Fruit fly (Drosophila melanogaster) whole organism, embryonic: Measurements from ENCODE around the gene Antp.

ENCODE experiments used
- Asciz ChIP-seq: fragments of 200-800 bp; sonication (Bioruptor generic); optimal IDR thresholded peaks from 2 replicates; lab custom pipeline; 2017; ENCODE audit warnings: missing biosample characterization, mild to moderate bottlenecking, missing genetic modification characterization, missing genetic modification reagents
- CG10462 ChIP-seq: fragments of 200-800 bp; sonication (Bioruptor generic); optimal IDR thresholded peaks from 2 replicates; lab custom pipeline; 2016; ENCODE audit warnings: missing biosample characterization, missing genetic modification characterization
- CG10654 ChIP-seq: fragments of 200-800 bp; sonication (Bioruptor generic); optimal IDR thresholded peaks from 2 replicates; lab custom pipeline; 2016; ENCODE audit warnings: missing biosample characterization, missing genetic modification characterization
- CG12155 ChIP-seq: fragments of 200-800 bp; sonication (Bioruptor generic); optimal IDR thresholded peaks from 3 replicates; lab custom pipeline; 2016; ENCODE audit warnings: missing biosample characterization, missing genetic modification characterization
- CG12391 ChIP-seq: fragments of 200-800 bp; sonication (Bioruptor generic); optimal IDR thresholded peaks from 3 replicates; lab custom pipeline; 2018; ENCODE audit warnings: missing biosample characterization, mild to moderate bottlenecking, missing genetic modification characterization, moderate library complexity
- CG13296 ChIP-seq: fragments of 200-800 bp; sonication (Bioruptor generic); optimal IDR thresholded peaks from 3 replicates; lab custom pipeline; 2018; ENCODE audit warnings: missing biosample characterization, mild to moderate bottlenecking, missing genetic modification characterization
- CG14710 ChIP-seq: fragments of 200-800 bp; sonication (Bioruptor generic); optimal IDR thresholded peaks from 3 replicates; lab custom pipeline; 2019; ENCODE audit warnings: missing biosample characterization, mild to moderate bottlenecking, missing genetic modification characterization, moderate library complexity
- CG1602 ChIP-seq: fragments of 200-800 bp; sonication (Bioruptor generic); optimal IDR thresholded peaks from 3 replicates; lab custom pipeline; 2016; ENCODE audit warnings: missing biosample characterization, missing genetic modification characterization
- CG1603 ChIP-seq: fragments of 200-800 bp; sonication (Bioruptor generic); optimal IDR thresholded peaks from 2 replicates; lab custom pipeline; 2019; ENCODE audit warnings: missing biosample characterization, mild to moderate bottlenecking, missing genetic modification characterization, moderate library complexity
- CG17328 ChIP-seq: fragments of 200-800 bp; sonication (Bioruptor generic); IDR thresholded peaks from 2 replicates; pipeline ENCODE4 v1.3.6; 2022; ENCODE audit warnings: missing biosample characterization, missing genetic modification characterization
- CG17385 ChIP-seq: fragments of 200-800 bp; sonication (Bioruptor generic); optimal IDR thresholded peaks from 3 replicates; lab custom pipeline; 2018; ENCODE audit warnings: missing biosample characterization, mild to moderate bottlenecking, missing genetic modification characterization
- CG17802 ChIP-seq: fragments of 200-800 bp; sonication (Bioruptor generic); optimal IDR thresholded peaks from 2 replicates; lab custom pipeline; 2018; ENCODE audit warnings: missing biosample characterization, mild to moderate bottlenecking, missing genetic modification characterization, moderate library complexity
- CG1832 ChIP-seq: fragments of 200-800 bp; sonication (Bioruptor generic); optimal IDR thresholded peaks from 2 replicates; lab custom pipeline; 2017; ENCODE audit warnings: missing biosample characterization, mild to moderate bottlenecking, missing genetic modification characterization, inconsistent platforms
- CG18619 ChIP-seq: fragments of 200-800 bp; sonication (Bioruptor generic); optimal IDR thresholded peaks from 3 replicates; lab custom pipeline; 2017; ENCODE audit warnings: missing biosample characterization, mild to moderate bottlenecking, missing genetic modification characterization
- CG2678 ChIP-seq: fragments of 200-800 bp; sonication (Bioruptor generic); optimal IDR thresholded peaks from 3 replicates; lab custom pipeline; 2019; ENCODE audit warnings: missing biosample characterization, mild to moderate bottlenecking, missing genetic modification characterization, moderate library complexity
- CG2712 ChIP-seq: fragments of 200-800 bp; optimal IDR thresholded peaks from 3 replicates; lab custom pipeline; 2019; ENCODE audit warnings: missing biosample characterization, mild to moderate bottlenecking, missing genetic modification characterization, moderate library complexity
- CG33557 ChIP-seq: fragments of 200-800 bp; sonication (Bioruptor generic); optimal IDR thresholded peaks from 2 replicates; lab custom pipeline; 2019; ENCODE audit warnings: missing biosample characterization, mild to moderate bottlenecking, missing genetic modification characterization, moderate library complexity
- CG4707 ChIP-seq: fragments of 200-800 bp; sonication (Bioruptor generic); optimal IDR thresholded peaks from 2 replicates; lab custom pipeline; 2018; ENCODE audit warnings: missing biosample characterization, mild to moderate bottlenecking, missing genetic modification characterization, moderate library complexity
- CG4820 ChIP-seq: fragments of 200-800 bp; sonication (Bioruptor generic); optimal IDR thresholded peaks from 3 replicates; lab custom pipeline; 2016; ENCODE audit warnings: missing biosample characterization, missing genetic modification characterization
- CG7745 ChIP-seq: fragments of 200-800 bp; sonication (Bioruptor generic); optimal IDR thresholded peaks from 2 replicates; lab custom pipeline; 2018; ENCODE audit warnings: missing biosample characterization, mild to moderate bottlenecking, missing genetic modification characterization, moderate library complexity
- CG8281 ChIP-seq: fragments of 200-800 bp; sonication (Bioruptor generic); optimal IDR thresholded peaks from 2 replicates; lab custom pipeline; 2018; ENCODE audit warnings: missing biosample characterization, mild to moderate bottlenecking, missing genetic modification characterization, moderate library complexity
- CG9932 ChIP-seq: fragments of 200-800 bp; sonication (Bioruptor generic); IDR thresholded peaks from 2 replicates; pipeline ENCODE4 v1.3.6; 2022; ENCODE audit warnings: missing biosample characterization, missing genetic modification characterization
- D ChIP-seq, 2 experiments: fragments of 200-800 bp in 1 of 2; fragments of >200 bp in 1 of 2; sonication (Bioruptor generic) in 1 of 2; optimal IDR thresholded peaks; 2 replicates in 1 of 2; 3 replicates in 1 of 2; lab custom pipeline; 2017; ENCODE audit warnings: mild to moderate bottlenecking in 1 of 2, missing biosample characterization in 1 of 2, missing genetic modification characterization in 1 of 2, missing genetic modification reagents in 1 of 2
- E2f1 ChIP-seq: fragments of 200-800 bp; sonication (Bioruptor generic); IDR thresholded peaks from 2 replicates; pipeline ENCODE4 v1.3.6; 2022; ENCODE audit warnings: missing biosample characterization, missing genetic modification characterization
- Hmr ChIP-seq: fragments of 200-800 bp; sonication (Bioruptor generic); optimal IDR thresholded peaks from 3 replicates; lab custom pipeline; 2017; ENCODE audit warnings: mild to moderate bottlenecking, missing biosample characterization, missing genetic modification reagents, missing genetic modification characterization
- Meics ChIP-seq: fragments of 200-800 bp; sonication (Bioruptor generic); optimal IDR thresholded peaks from 2 replicates; lab custom pipeline; 2017; ENCODE audit warnings: missing biosample characterization, mild to moderate bottlenecking, missing genetic modification characterization
- Oli ChIP-seq: fragments of 200-800 bp; sonication (Bioruptor generic); optimal IDR thresholded peaks from 2 replicates; lab custom pipeline; 2018; ENCODE audit warnings: missing biosample characterization, mild to moderate bottlenecking, missing genetic modification characterization, moderate library complexity
- Sox102F ChIP-seq: fragments of 200-800 bp; sonication (Bioruptor generic); optimal IDR thresholded peaks from 2 replicates; lab custom pipeline; 2018; ENCODE audit warnings: missing biosample characterization, mild to moderate bottlenecking, missing genetic modification characterization, moderate library complexity
- Stat92E ChIP-seq, 3 experiments: fragments of >200 bp in 2 of 3; fragments of 200-800 bp in 1 of 3; sonication (Bioruptor generic) in 1 of 3; optimal IDR thresholded peaks; 2 replicates each; lab custom pipeline; 2017 to 2019; ENCODE audit warnings: missing biosample characterization in 3 of 3, missing genetic modification characterization in 3 of 3, mild to moderate bottlenecking in 1 of 3, moderate library complexity in 1 of 3
- Taf1 ChIP-seq: fragments of 200-800 bp; sonication (Bioruptor generic); IDR thresholded peaks from 2 replicates; pipeline ENCODE4 v1.3.6; 2022; ENCODE audit warnings: missing biosample characterization, missing genetic modification characterization
- Trl ChIP-seq, 3 experiments: fragments of >200 bp in 2 of 3; fragments of 200-800 bp in 1 of 3; sonication (Bioruptor generic) in 1 of 3; optimal IDR thresholded peaks; 2 replicates in 1 of 3; 3 replicates in 2 of 3; lab custom pipeline; 2016 to 2017; ENCODE audit warnings: missing biosample characterization in 1 of 3, missing genetic modification characterization in 1 of 3
- caup ChIP-seq: fragments of 200-800 bp; sonication (Bioruptor generic); optimal IDR thresholded peaks from 3 replicates; lab custom pipeline; 2017; ENCODE audit warnings: missing biosample characterization, mild to moderate bottlenecking, missing genetic modification characterization, moderate library complexity; ENCODE audit not compliant: severe bottlenecking
- chn ChIP-seq: fragments of 200-800 bp; sonication (Bioruptor generic); optimal IDR thresholded peaks from 2 replicates; lab custom pipeline; 2016; ENCODE audit warnings: missing biosample characterization, missing genetic modification characterization
- da ChIP-seq: fragments of 200-800 bp; sonication (Bioruptor generic); optimal IDR thresholded peaks from 2 replicates; lab custom pipeline; 2016; ENCODE audit warnings: missing biosample characterization, missing genetic modification characterization
- fu2 ChIP-seq: fragments of 200-800 bp; sonication (Bioruptor generic); optimal IDR thresholded peaks from 2 replicates; lab custom pipeline; 2016; ENCODE audit warnings: missing biosample characterization, missing genetic modification characterization
- gem ChIP-seq: fragments of 200-800 bp; sonication (Bioruptor generic); optimal IDR thresholded peaks from 2 replicates; lab custom pipeline; 2019; ENCODE audit warnings: missing biosample characterization, mild to moderate bottlenecking, missing genetic modification characterization, moderate library complexity
- grau ChIP-seq: fragments of 200-800 bp; optimal IDR thresholded peaks from 3 replicates; lab custom pipeline; 2019; ENCODE audit warnings: missing biosample characterization, mild to moderate bottlenecking, missing genetic modification characterization, moderate library complexity
- hth ChIP-seq: fragments of >200 bp; optimal IDR thresholded peaks from 2 replicates; lab custom pipeline; 2017; ENCODE audit warnings: inconsistent platforms
- lmd ChIP-seq: fragments of 200-800 bp; sonication (Bioruptor generic); IDR thresholded peaks from 2 replicates; pipeline ENCODE4 v1.3.6; 2022; ENCODE audit warnings: missing biosample characterization, missing genetic modification characterization
- phol ChIP-seq: fragments of 200-800 bp; sonication (Bioruptor generic); optimal IDR thresholded peaks from 3 replicates; lab custom pipeline; 2018; ENCODE audit warnings: missing biosample characterization, mild to moderate bottlenecking, missing genetic modification characterization, moderate library complexity
- ranshi ChIP-seq: fragments of 200-800 bp; sonication (Bioruptor generic); IDR thresholded peaks from 2 replicates; pipeline ENCODE4 v1.3.6; 2022; ENCODE audit warnings: missing biosample characterization, missing genetic modification characterization
- row ChIP-seq: fragments of 200-800 bp; sonication (Bioruptor generic); IDR thresholded peaks from 3 replicates; pipeline ENCODE4 v1.3.6; 2022; ENCODE audit warnings: missing biosample characterization, missing genetic modification characterization
- sc ChIP-seq, 3 experiments: fragments of >200 bp in 2 of 3; fragments of 200-800 bp in 1 of 3; sonication (Bioruptor generic) in 1 of 3; optimal IDR thresholded peaks; 2 replicates in 2 of 3; 3 replicates in 1 of 3; lab custom pipeline; 2017; ENCODE audit warnings: mild to moderate bottlenecking in 1 of 3, missing biosample characterization in 1 of 3, missing genetic modification characterization in 1 of 3, missing genetic modification reagents in 1 of 3
- scrt ChIP-seq: fragments of 200-800 bp; sonication (Bioruptor generic); optimal IDR thresholded peaks from 2 replicates; lab custom pipeline; 2018; ENCODE audit warnings: missing biosample characterization, mild to moderate bottlenecking, missing genetic modification characterization, moderate library complexity
- stc ChIP-seq: fragments of 200-800 bp; sonication (Bioruptor generic); IDR thresholded peaks from 2 replicates; pipeline ENCODE4 v1.3.6; 2022; ENCODE audit warnings: missing biosample characterization, missing genetic modification characterization
- twi ChIP-seq: fragments of 200-800 bp; optimal IDR thresholded peaks from 2 replicates; lab custom pipeline; 2019; ENCODE audit warnings: missing biosample characterization, mild to moderate bottlenecking, missing genetic modification characterization, moderate library complexity
- usp ChIP-seq: fragments of >200 bp; optimal IDR thresholded peaks from 2 replicates; lab custom pipeline; 2017; ENCODE audit warnings: missing biosample characterization, missing genetic modification characterization

Antp gene

DNA sequence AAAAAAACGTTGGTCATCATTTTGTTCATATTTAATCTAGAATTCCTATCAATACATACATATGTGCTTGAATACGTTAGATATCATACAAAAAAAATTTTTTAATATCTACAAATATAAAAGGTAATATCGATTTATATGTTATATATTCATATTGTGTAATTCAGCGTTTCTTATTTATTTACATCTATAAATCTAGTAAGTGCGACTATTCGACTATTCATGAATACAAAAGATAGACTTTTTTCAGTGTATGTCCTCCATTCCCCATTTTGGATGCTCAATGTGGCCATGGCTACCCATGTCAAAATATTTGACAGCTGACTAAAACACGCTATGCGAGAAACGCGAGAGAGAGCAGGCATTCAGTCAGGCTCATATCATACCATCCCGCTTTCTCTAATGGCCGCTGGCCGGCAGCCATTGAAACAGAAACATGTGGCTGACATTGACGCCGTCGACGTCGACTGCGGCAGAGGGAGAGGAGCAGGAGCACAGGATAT lies 95.7 kb downstream of the Antp start (continued):
- TF ChIP-seq CG17385 (peak; percentile 69), Trl (optimal IDR thresholded peaks at IDR 0.05; lab: Kevin White, UChicago) (peak in 1 of 2 experiments; percentile 9), Trl (GFP tag; optimal IDR thresholded peaks at IDR 0.05; lab: Kevin White, UChicago) (peak; percentile 2), CG2712 (tag; lab: Kevin White, UChicago) (peak; percentile 94), stc (GFP tag; lab: Robert Waterston, UW) (0 out of 2 replicates have a peak, but pooled peaks have one; percentile 49), CG18619 (GFP tag; lab: Kevin White, UChicago) (peak; percentile 53), E2f1 (GFP tag; lab: Robert Waterston, UW) (peak; percentile 40), CG33557 (peak; percentile 83), Asciz (GFP tag; lab: Kevin White, UChicago) (peak; percentile 62), CG12155 (GFP tag; lab: Kevin White, UChicago) (peak; percentile 45), Hmr (GFP tag; lab: Kevin White, UChicago) (peak; percentile 62), usp (GFP tag; lab: Kevin White, UChicago) (no peak), da (GFP tag; lab: Kevin White, UChicago) (no peak), CG9932 (GFP tag; lab: Robert Waterston, UW) (0 out of 2 replicates have a peak, but pooled peaks have one; percentile 11), Sox102F (GFP tag; lab: Kevin White, UChicago) (peak; percentile 84), grau (peak; percentile 82), Stat92E (GFP tag; optimal IDR thresholded peaks at IDR 0.05; lab: Kevin White, UChicago) (peak in 1 of 3 experiments; percentile 65), phol (tag; lab: Kevin White, UChicago) (peak; percentile 93), twi (tag; lab: Kevin White, UChicago) (peak; percentile 99), lmd (peak; percentile 53), ranshi (peak; percentile 40; the same call in 1 of the 2 replicates), CG1832 (GFP tag; lab: Kevin White, UChicago) (peak; percentile 85), CG13296 (peak; percentile 51), CG10462 (GFP tag; lab: Kevin White, UChicago) (peak; percentile 25), Oli (tag; lab: Kevin White, UChicago) (peak; percentile 78), CG10654 (GFP tag; lab: Kevin White, UChicago) (peak; percentile 60), scrt (GFP tag; lab: Kevin White, UChicago) (peak; percentile 47), row (GFP tag; lab: Robert Waterston, UW) (peak; percentile 64; the same call in 2 of the 3 replicates), sc (optimal IDR thresholded peaks at IDR 0.05; lab: Kevin White, UChicago) (no peak), sc (GFP tag; optimal IDR thresholded peaks at IDR 0.05; lab: Kevin White, UChicago) (peak; percentile 70), CG4820 (GFP tag; lab: Kevin White, UChicago) (peak; percentile 58), D (optimal IDR thresholded peaks at IDR 0.05; lab: Kevin White, UChicago) (no peak), D (GFP tag; optimal IDR thresholded peaks at IDR 0.05; lab: Kevin White, UChicago) (peak; percentile 77), CG4707 (GFP tag; lab: Kevin White, UChicago) (peak; percentile 29), CG14710 (tag; lab: Kevin White, UChicago) (peak; percentile 91), CG17328 (GFP tag; lab: Robert Waterston, UW) (peak; percentile 68; the same call in 1 of the 2 replicates), CG7745 (tag; lab: Kevin White, UChicago) (no peak), fu2 (GFP tag; lab: Kevin White, UChicago) (no peak), CG2678 (tag; lab: Kevin White, UChicago) (peak; percentile 87), gem (tag; lab: Kevin White, UChicago) (peak; percentile 93), CG1603 (peak; percentile 9), CG12391 (peak; percentile 87), hth (lab: Kevin White, UChicago) (peak; percentile 76), CG17802 (tag; lab: Kevin White, UChicago) (no peak), CG1602 (GFP tag; lab: Kevin White, UChicago) (peak; percentile 61), Meics (GFP tag; lab: Kevin White, UChicago) (peak; percentile 59), CG8281 (peak; percentile 58), Taf1 (GFP tag; lab: Robert Waterston, UW) (no peak), caup (GFP tag; lab: Kevin White, UChicago) (peak; percentile 39), chn (peak; percentile 13)
